Fruit fly (Drosophila melanogaster) whole organism, embryonic: ENCODE data around the gene Kyat.

Experiments
- ATbp ChIP-seq: fragments of 200-800 bp; sonication (Bioruptor generic); optimal IDR thresholded peaks from 2 replicates; lab custom pipeline; 2017; ENCODE audit warnings: missing biosample characterization, mild to moderate bottlenecking, missing genetic modification characterization, missing genetic modification reagents
- CG11093 ChIP-seq: fragments of 200-800 bp; sonication (Bioruptor generic); IDR thresholded peaks from 3 replicates; pipeline ENCODE4 v1.3.6; 2022; ENCODE audit warnings: missing biosample characterization, missing genetic modification characterization
- CG16863 ChIP-seq: fragments of 200-800 bp; sonication (Bioruptor generic); optimal IDR thresholded peaks from 3 replicates; lab custom pipeline; 2016; ENCODE audit warnings: missing biosample characterization, missing genetic modification characterization
- CG17568 ChIP-seq: fragments of 200-800 bp; sonication (Bioruptor generic); optimal IDR thresholded peaks from 2 replicates; lab custom pipeline; 2018; ENCODE audit warnings: missing biosample characterization, mild to moderate bottlenecking, missing genetic modification characterization, moderate library complexity
- CG1792 ChIP-seq: fragments of 200-800 bp; sonication (Bioruptor generic); optimal IDR thresholded peaks from 2 replicates; lab custom pipeline; 2016; ENCODE audit warnings: missing biosample characterization, missing genetic modification characterization
- CG1832 ChIP-seq: fragments of 200-800 bp; sonication (Bioruptor generic); optimal IDR thresholded peaks from 2 replicates; lab custom pipeline; 2017; ENCODE audit warnings: missing biosample characterization, mild to moderate bottlenecking, missing genetic modification characterization, inconsistent platforms
- CG2712 ChIP-seq: fragments of 200-800 bp; optimal IDR thresholded peaks from 3 replicates; lab custom pipeline; 2019; ENCODE audit warnings: missing biosample characterization, mild to moderate bottlenecking, missing genetic modification characterization, moderate library complexity
- CG2875 ChIP-seq: fragments of 200-800 bp; sonication (Bioruptor generic); optimal IDR thresholded peaks from 2 replicates; lab custom pipeline; 2017; ENCODE audit warnings: missing biosample characterization, mild to moderate bottlenecking, missing genetic modification characterization, missing genetic modification reagents
- CG34224 ChIP-seq: fragments of 200-800 bp; sonication (Bioruptor generic); IDR thresholded peaks from 3 replicates; pipeline ENCODE4 v1.3.6; 2022; ENCODE audit warnings: missing biosample characterization, missing genetic modification characterization; ENCODE audit not compliant: partially characterized antibody
- CG34422 ChIP-seq: fragments of 200-800 bp; sonication (Bioruptor generic); IDR thresholded peaks from 3 replicates; pipeline ENCODE4 v1.3.6; 2022; ENCODE audit warnings: missing biosample characterization, missing genetic modification characterization
- CG4707 ChIP-seq: fragments of 200-800 bp; sonication (Bioruptor generic); optimal IDR thresholded peaks from 2 replicates; lab custom pipeline; 2018; ENCODE audit warnings: missing biosample characterization, mild to moderate bottlenecking, missing genetic modification characterization, moderate library complexity
- CG6272 ChIP-seq: fragments of 200-800 bp; sonication (Bioruptor generic); IDR thresholded peaks from 2 replicates; pipeline ENCODE4 v1.3.6; 2022; ENCODE audit warnings: missing biosample characterization, missing genetic modification characterization
- CG7745 ChIP-seq: fragments of 200-800 bp; sonication (Bioruptor generic); optimal IDR thresholded peaks from 2 replicates; lab custom pipeline; 2018; ENCODE audit warnings: missing biosample characterization, mild to moderate bottlenecking, missing genetic modification characterization, moderate library complexity
- CG7839 ChIP-seq: fragments of 200-800 bp; sonication (Bioruptor generic); optimal IDR thresholded peaks from 3 replicates; lab custom pipeline; 2018; ENCODE audit warnings: missing biosample characterization, mild to moderate bottlenecking, missing genetic modification characterization, moderate library complexity
- CG7928 ChIP-seq: fragments of 200-800 bp; sonication (Bioruptor generic); optimal IDR thresholded peaks from 2 replicates; lab custom pipeline; 2017; ENCODE audit warnings: missing biosample characterization, mild to moderate bottlenecking, missing genetic modification characterization
- CG8290 ChIP-seq, 3 experiments: fragments of 200-800 bp; sonication (Bioruptor generic); optimal IDR thresholded peaks; 2 replicates each; lab custom pipeline; 2016 to 2019; ENCODE audit warnings: missing biosample characterization in 3 of 3, missing genetic modification characterization in 3 of 3, mild to moderate bottlenecking in 2 of 3, moderate library complexity in 1 of 3
- D ChIP-seq, 2 experiments: fragments of 200-800 bp in 1 of 2; fragments of >200 bp in 1 of 2; sonication (Bioruptor generic) in 1 of 2; optimal IDR thresholded peaks; 2 replicates in 1 of 2; 3 replicates in 1 of 2; lab custom pipeline; 2017; ENCODE audit warnings: mild to moderate bottlenecking in 1 of 2, missing biosample characterization in 1 of 2, missing genetic modification characterization in 1 of 2, missing genetic modification reagents in 1 of 2
- Deaf1 ChIP-seq: fragments of 200-800 bp; optimal IDR thresholded peaks from 3 replicates; lab custom pipeline; 2019; ENCODE audit warnings: missing biosample characterization, mild to moderate bottlenecking, missing genetic modification characterization, moderate library complexity
- Dek ChIP-seq: fragments of 200-800 bp; sonication (Bioruptor generic); optimal IDR thresholded peaks from 3 replicates; lab custom pipeline; 2019; ENCODE audit warnings: missing biosample characterization, mild to moderate bottlenecking, missing genetic modification characterization, moderate library complexity
- Dip2 ChIP-seq: fragments of 200-800 bp; sonication (Bioruptor generic); IDR thresholded peaks from 2 replicates; pipeline ENCODE4 v1.3.6; 2022; ENCODE audit warnings: missing biosample characterization, missing genetic modification characterization
- E2f2 ChIP-seq: fragments of 200-800 bp; sonication (Bioruptor generic); IDR thresholded peaks from 2 replicates; pipeline ENCODE4 v1.3.6; 2022; ENCODE audit warnings: missing biosample characterization, missing genetic modification characterization
- Ets65A ChIP-seq: fragments of 200-800 bp; sonication (Bioruptor generic); peaks from one replicate; lab custom pipeline; 2016; ENCODE audit warnings: missing biosample characterization, missing genetic modification characterization
- MTF-1 ChIP-seq: fragments of 200-800 bp; sonication (Bioruptor generic); optimal IDR thresholded peaks from 2 replicates; lab custom pipeline; 2018; ENCODE audit warnings: missing biosample characterization, mild to moderate bottlenecking, missing genetic modification characterization, borderline replicate concordance
- Max ChIP-seq: fragments of 200-800 bp; sonication (Bioruptor generic); optimal IDR thresholded peaks from 2 replicates; lab custom pipeline; 2016; ENCODE audit warnings: missing biosample characterization, mild to moderate bottlenecking, missing genetic modification characterization
- Med ChIP-seq: fragments of 200-800 bp; sonication (Bioruptor generic); peaks from one replicate; lab custom pipeline; 2016; ENCODE audit warnings: missing biosample characterization, missing genetic modification characterization, mild to moderate bottlenecking, inconsistent platforms, moderate library complexity
- NC2α ChIP-seq: fragments of 200-800 bp; sonication (Bioruptor generic); optimal IDR thresholded peaks from 2 replicates; lab custom pipeline; 2016; ENCODE audit warnings: missing biosample characterization, missing genetic modification characterization
- Optix ChIP-seq: fragments of 200-800 bp; sonication (Bioruptor generic); IDR thresholded peaks from 3 replicates; pipeline ENCODE4 v1.3.6; 2022; ENCODE audit warnings: missing biosample characterization, missing genetic modification characterization
- PHDP ChIP-seq: fragments of 200-800 bp; sonication (Bioruptor generic); optimal IDR thresholded peaks from 3 replicates; lab custom pipeline; 2018; ENCODE audit warnings: missing biosample characterization, mild to moderate bottlenecking, missing genetic modification characterization, moderate library complexity
- YL-1 ChIP-seq: fragments of 200-800 bp; sonication (Bioruptor generic); optimal IDR thresholded peaks from 3 replicates; lab custom pipeline; 2017; ENCODE audit warnings: missing biosample characterization, mild to moderate bottlenecking, missing genetic modification characterization
- al ChIP-seq: fragments of 200-800 bp; sonication (Bioruptor generic); IDR thresholded peaks from 2 replicates; pipeline ENCODE4 v1.3.6; 2022; ENCODE audit warnings: missing biosample characterization, missing genetic modification characterization
- ash1 ChIP-seq: fragments of 200-800 bp; sonication (Bioruptor generic); optimal IDR thresholded peaks from 2 replicates; lab custom pipeline; 2018; ENCODE audit warnings: missing biosample characterization, mild to moderate bottlenecking, missing genetic modification characterization
- cg ChIP-seq: fragments of 200-800 bp; sonication (Bioruptor generic); optimal IDR thresholded peaks from 3 replicates; lab custom pipeline; 2019; ENCODE audit warnings: missing biosample characterization, mild to moderate bottlenecking, missing genetic modification characterization, moderate library complexity
- chm ChIP-seq: fragments of 200-800 bp; sonication (Bioruptor generic); IDR thresholded peaks from 2 replicates; pipeline ENCODE4 v1.3.6; 2022; ENCODE audit warnings: missing biosample characterization, missing genetic modification characterization
- ci ChIP-seq: fragments of 200-800 bp; sonication (Bioruptor generic); IDR thresholded peaks from 3 replicates; pipeline ENCODE4 v1.3.6; 2022; ENCODE audit warnings: missing biosample characterization, missing genetic modification characterization
- croc ChIP-seq: fragments of 200-800 bp; sonication (Bioruptor generic); conservative IDR thresholded peaks from 3 replicates; pipeline ENCODE4 v1.3.6; 2022; ENCODE audit warnings: missing biosample characterization, missing genetic modification characterization
- crol ChIP-seq: fragments of 200-800 bp; sonication (Bioruptor generic); IDR thresholded peaks from 2 replicates; pipeline ENCODE4 v1.3.6; 2022; ENCODE audit warnings: missing biosample characterization, missing genetic modification characterization
- cwo ChIP-seq: fragments of 200-800 bp; sonication (Bioruptor generic); optimal IDR thresholded peaks from 3 replicates; lab custom pipeline; 2017; ENCODE audit warnings: missing biosample characterization, missing genetic modification characterization, mild to moderate bottlenecking, moderate library complexity, missing genetic modification reagents
- en ChIP-seq: fragments of 200-800 bp; sonication (Bioruptor generic); optimal IDR thresholded peaks from 2 replicates; lab custom pipeline; 2016; ENCODE audit warnings: missing biosample characterization, missing genetic modification characterization
- eyg ChIP-seq: fragments of 200-800 bp; sonication (Bioruptor generic); optimal IDR thresholded peaks from 3 replicates; lab custom pipeline; 2016; ENCODE audit warnings: missing biosample characterization, missing genetic modification characterization
- ftz-f1 ChIP-seq: fragments of 200-800 bp; sonication (Bioruptor generic); optimal IDR thresholded peaks from 2 replicates; lab custom pipeline; 2016; ENCODE audit warnings: missing biosample characterization, missing genetic modification characterization
- her ChIP-seq: fragments of 200-800 bp; sonication (Bioruptor generic); optimal IDR thresholded peaks from 2 replicates; lab custom pipeline; 2016; ENCODE audit warnings: missing biosample characterization, missing genetic modification characterization
- mld ChIP-seq: fragments of 200-800 bp; sonication (Bioruptor generic); IDR thresholded peaks from 3 replicates; pipeline ENCODE4 v1.3.6; 2022; ENCODE audit warnings: missing biosample characterization, missing genetic modification characterization; ENCODE audit not compliant: partially characterized antibody
- pfk ChIP-seq: fragments of 200-800 bp; sonication (Bioruptor generic); optimal IDR thresholded peaks from 2 replicates; lab custom pipeline; 2018; ENCODE audit warnings: missing biosample characterization, mild to moderate bottlenecking, missing genetic modification characterization, moderate library complexity
- tin ChIP-seq: fragments of 200-800 bp; sonication (Bioruptor generic); optimal IDR thresholded peaks from 3 replicates; lab custom pipeline; 2016; ENCODE audit warnings: missing biosample characterization, missing genetic modification characterization
- twi ChIP-seq: fragments of 200-800 bp; optimal IDR thresholded peaks from 2 replicates; lab custom pipeline; 2019; ENCODE audit warnings: missing biosample characterization, mild to moderate bottlenecking, missing genetic modification characterization, moderate library complexity
- wek ChIP-seq: fragments of 200-800 bp; sonication (Bioruptor generic); optimal IDR thresholded peaks from 3 replicates; lab custom pipeline; 2018; ENCODE audit warnings: missing biosample characterization, mild to moderate bottlenecking, missing genetic modification characterization, moderate library complexity

The Kyat gene

dm6 chr3R:11773325-11773998, 48.8 kb downstream of the Kyat start (continued):
- TF ChIP-seq YL-1 (GFP tag; lab: Kevin White, UChicago) (no peak), CG2875 (GFP tag; lab: Kevin White, UChicago) (no peak), E2f2 (GFP tag; lab: Robert Waterston, UW) (no peak), CG16863 (no peak), Dek (tag; lab: Kevin White, UChicago) (no peak), NC2α (GFP tag; lab: Kevin White, UChicago) (no peak), ATbp (no peak), CG4707 (GFP tag; lab: Kevin White, UChicago) (no peak), PHDP (tag; lab: Kevin White, UChicago) (no peak)

dm6 chr3R:11772181-11772827, 50.0 kb downstream of the Kyat start:
- no peak for TF ChIP-seq CG7839 (tag; lab: Kevin White, UChicago)
- no peak for TF ChIP-seq Max
- TF ChIP-seq CG17568 (GFP tag; lab: Kevin White, UChicago), result no peak
- peak; percentile 42 for TF ChIP-seq ftz-f1 (GFP tag; lab: Kevin White, UChicago)
- peak; percentile 71 for TF ChIP-seq Med (GFP tag; lab: Kevin White, UChicago)
- no peak for TF ChIP-seq CG7928 (GFP tag; lab: Kevin White, UChicago)
- TF ChIP-seq her (GFP tag; lab: Kevin White, UChicago), result no peak
- TF ChIP-seq en, result no peak
- TF ChIP-seq mld, result no peak
- 0 out of 3 replicates have a peak, but pooled peaks have one; percentile 12 for TF ChIP-seq CG34224 (GFP tag; lab: Robert Waterston, UW)
- no peak for TF ChIP-seq CG2712 (tag; lab: Kevin White, UChicago)
- peak; percentile 62 for TF ChIP-seq ci
- TF ChIP-seq Dip2 (GFP tag; lab: Robert Waterston, UW), result no peak
- TF ChIP-seq cwo (GFP tag; lab: Kevin White, UChicago), result peak; percentile 39
- TF ChIP-seq ash1 (GFP tag; lab: Kevin White, UChicago), result no peak
- TF ChIP-seq chm (GFP tag; lab: Robert Waterston, UW), result 0 out of 2 replicates have a peak, but pooled peaks have one; percentile 50
- TF ChIP-seq cg (GFP tag; lab: Kevin White, UChicago), result peak; percentile 74
- TF ChIP-seq Optix (GFP tag; lab: Robert Waterston, UW), result no peak
- TF ChIP-seq CG11093, result no peak
- no peak for TF ChIP-seq CG8290 (GFP tag; optimal IDR thresholded peaks at IDR 0.05; lab: Kevin White, UChicago)
- TF ChIP-seq CG8290 (tag; optimal IDR thresholded peaks at IDR 0.05; lab: Kevin White, UChicago), result peak in 1 of 2 experiments; percentile 3
- TF ChIP-seq tin (GFP tag; lab: Kevin White, UChicago), result no peak
- no peak for TF ChIP-seq MTF-1
- TF ChIP-seq twi (tag; lab: Kevin White, UChicago), result peak; percentile 35
- 0 out of 2 replicates have a peak, but pooled peaks have one; percentile 20 for TF ChIP-seq CG6272
- TF ChIP-seq Deaf1, result peak; percentile 43
- peak; percentile 53; the same call in 1 of the 3 replicates for TF ChIP-seq CG34422 (GFP tag; lab: Robert Waterston, UW)
- TF ChIP-seq crol (GFP tag; lab: Robert Waterston, UW), result peak; percentile 36; the same call in 1 of the 2 replicates
- TF ChIP-seq CG1832 (GFP tag; lab: Kevin White, UChicago), result no peak
- no peak for TF ChIP-seq croc
- no peak for TF ChIP-seq CG7745 (tag; lab: Kevin White, UChicago)
- peak; percentile 66 for TF ChIP-seq Ets65A
- TF ChIP-seq CG1792 (GFP tag; lab: Kevin White, UChicago), result no peak
- TF ChIP-seq al (GFP tag; lab: Robert Waterston, UW), result no peak
- no peak for TF ChIP-seq eyg (GFP tag; lab: Kevin White, UChicago)
- TF ChIP-seq pfk (GFP tag; lab: Kevin White, UChicago), result peak; percentile 26
- no peak for TF ChIP-seq D (optimal IDR thresholded peaks at IDR 0.05; lab: Kevin White, UChicago)
- TF ChIP-seq D (GFP tag; optimal IDR thresholded peaks at IDR 0.05; lab: Kevin White, UChicago), result no peak
- no peak for TF ChIP-seq wek (GFP tag; lab: Kevin White, UChicago)
